Worm (Caenorhabditis elegans): ENCODE measurements around the gene bicd-1.
A peak's percentile ranks its signal among the peaks of the same experiment; 100 is the strongest.

The bicd-1 gene

DNA sequence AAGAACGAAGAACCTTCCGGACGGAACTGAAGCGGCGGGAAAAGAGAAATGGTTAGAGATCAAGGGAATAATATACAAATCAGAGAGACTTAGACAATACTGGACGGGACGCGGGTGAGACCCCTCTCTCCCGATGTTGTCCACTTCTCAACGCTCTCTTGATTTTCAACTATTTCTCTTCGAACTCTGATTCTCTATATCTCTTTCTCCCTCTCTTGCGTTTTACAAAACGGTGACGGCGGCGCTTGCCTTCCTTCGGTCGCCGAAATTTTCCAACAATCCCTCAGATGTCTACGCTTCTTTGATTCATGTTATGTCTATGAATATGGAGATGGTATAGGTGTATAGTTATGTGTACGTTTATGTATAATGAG, 4.6 kb upstream of the bicd-1 start (continued):
- peak; percentile 51 for TF ChIP-seq gmeb-1 (tag; optimal IDR thresholded peaks at IDR 0.05)
- peak; percentile 13 for TF ChIP-seq nhr-21 (tag; optimal IDR thresholded peaks at IDR 0.05)
- TF ChIP-seq unc-55 (GFP tag; optimal IDR thresholded peaks at IDR 0.05) = peak; percentile 22
- no peak for TF ChIP-seq nhr-6 (tag; optimal IDR thresholded peaks at IDR 0.05)
- no peak for TF ChIP-seq peb-1 (tag; optimal IDR thresholded peaks at IDR 0.05)
- no peak for TF ChIP-seq elt-1 (tag; optimal IDR thresholded peaks at IDR 0.05)

- TF ChIP-seq nhr-6 (tag; optimal IDR thresholded peaks at IDR 0.05) (no peak), gmeb-1 (tag; optimal IDR thresholded peaks at IDR 0.05) (peak; percentile 2), nhr-129 (tag; optimal IDR thresholded peaks at IDR 0.05) (peak; percentile 26), crh-2 (tag; optimal IDR thresholded peaks at IDR 0.05) (peak; percentile 30), lin-11 (tag; optimal IDR thresholded peaks at IDR 0.05) (no peak)
These were observed 4.0 kb upstream of the bicd-1 start for ce11 chrIV:6575959-6576727.

- TF ChIP-seq fos-1 (tag; optimal IDR thresholded peaks at IDR 0.05) = peak; percentile 42
- TF ChIP-seq crh-2 (tag; optimal IDR thresholded peaks at IDR 0.05) = no peak
- peak; percentile 12 for TF ChIP-seq C34F6.9 (tag; optimal IDR thresholded peaks at IDR 0.05)
These were observed 2.2 kb upstream of the bicd-1 start for ce11 chrIV:6574343-6574742.

DNA sequence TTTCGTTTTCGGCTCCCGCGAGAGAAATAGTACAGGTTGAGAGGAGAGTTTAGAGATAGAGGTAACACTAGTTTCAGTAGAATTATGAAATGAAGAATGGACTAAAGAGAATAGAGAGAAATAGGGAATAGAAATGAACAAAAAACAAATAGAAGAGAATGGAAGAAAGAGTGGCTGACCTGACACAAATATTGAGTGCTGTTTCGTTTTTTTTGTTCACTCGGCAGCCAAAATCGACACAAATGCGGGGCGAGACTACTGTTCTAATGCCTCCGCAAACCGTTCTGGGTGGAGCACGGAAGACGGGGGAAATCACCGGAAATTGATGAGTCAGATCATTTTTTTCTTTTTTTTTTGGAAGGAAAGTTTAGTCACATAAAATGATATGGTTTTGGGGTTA, 517 bp upstream of the bicd-1 start:
- no peak for TF ChIP-seq skn-1 (tag; optimal IDR thresholded peaks at IDR 0.05)

DNA sequence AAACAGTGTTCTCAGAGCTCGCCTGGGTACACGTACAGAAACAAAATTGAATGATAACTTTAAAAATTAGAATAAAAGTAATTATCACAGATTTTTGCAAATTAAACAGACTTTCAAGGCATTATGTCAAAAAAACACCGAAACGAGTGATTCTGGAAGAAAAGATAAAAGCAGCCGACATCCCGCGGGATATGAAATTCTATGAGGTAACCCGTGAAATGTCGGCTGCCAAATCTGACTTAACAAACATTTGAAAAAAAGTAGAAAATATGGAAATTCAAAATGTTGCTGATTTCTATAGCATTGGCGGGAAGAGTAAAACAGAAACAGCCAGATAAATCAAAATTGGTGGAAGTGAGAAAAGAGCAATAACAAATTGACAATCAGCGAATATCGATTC, 6.5 kb downstream of the bicd-1 start:
- TF ChIP-seq lsy-2 (tag; optimal IDR thresholded peaks at IDR 0.05) = no peak
- TF ChIP-seq nhr-6 (tag; optimal IDR thresholded peaks at IDR 0.05) = no peak
- TF ChIP-seq ztf-4 (tag; optimal IDR thresholded peaks at IDR 0.05) = no peak
- no peak for TF ChIP-seq sma-3 (GFP tag; optimal IDR thresholded peaks at IDR 0.05)
- TF ChIP-seq F13H6.1 (tag; optimal IDR thresholded peaks at IDR 0.05) = no peak
- TF ChIP-seq ceh-16 (tag; optimal IDR thresholded peaks at IDR 0.05) = no peak
- no peak for TF ChIP-seq egl-27 (tag; optimal IDR thresholded peaks at IDR 0.05)
- no peak for TF ChIP-seq peb-1 (tag; optimal IDR thresholded peaks at IDR 0.05)

DNA sequence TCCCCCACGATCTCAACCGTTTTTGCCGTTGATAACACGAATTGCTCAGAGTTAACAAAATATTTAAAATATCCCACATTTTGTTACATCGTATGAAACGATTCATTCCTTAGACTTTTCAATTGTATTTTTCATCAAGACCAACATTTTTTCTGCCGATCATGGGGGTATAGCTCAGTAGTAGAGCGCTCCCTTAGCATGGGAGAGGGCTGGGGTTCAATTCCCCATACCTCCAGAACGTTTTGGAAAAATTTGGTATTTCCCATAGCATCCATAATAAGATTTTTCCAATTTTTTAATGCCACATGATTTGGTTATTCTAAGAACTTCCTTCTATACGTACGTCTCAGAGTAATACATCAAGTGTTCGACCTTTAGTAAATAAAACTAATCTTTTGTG, 10.1 kb downstream of the bicd-1 start:
- TF ChIP-seq nhr-23 (tag; optimal IDR thresholded peaks at IDR 0.05) = no peak
- TF ChIP-seq nhr-237 (tag; optimal IDR thresholded peaks at IDR 0.05) = no peak
- no peak for TF ChIP-seq lin-13 (GFP tag; optimal IDR thresholded peaks at IDR 0.05)
- no peak for TF ChIP-seq unc-55 (GFP tag; optimal IDR thresholded peaks at IDR 0.05)
- TF ChIP-seq nhr-6 (tag; optimal IDR thresholded peaks at IDR 0.05) = no peak
- TF ChIP-seq nhr-12 (tag; optimal IDR thresholded peaks at IDR 0.05) = no peak
- TF ChIP-seq unc-39 (tag; optimal IDR thresholded peaks at IDR 0.05) = no peak
- no peak for TF ChIP-seq C34F6.9 (tag; optimal IDR thresholded peaks at IDR 0.05)
- no peak for TF ChIP-seq nhr-25 (tag; optimal IDR thresholded peaks at IDR 0.05)
- TF ChIP-seq sma-9 (GFP tag; optimal IDR thresholded peaks at IDR 0.05) = no peak
- no peak for TF ChIP-seq sma-9 (tag; optimal IDR thresholded peaks at IDR 0.05)
- no peak for TF ChIP-seq F13H6.1 (tag; optimal IDR thresholded peaks at IDR 0.05)
- TF ChIP-seq elt-1 (tag; optimal IDR thresholded peaks at IDR 0.05) = no peak
- no peak for TF ChIP-seq snpc-4 (tag; optimal IDR thresholded peaks at IDR 0.05)
- TF ChIP-seq nhr-77 (tag; optimal IDR thresholded peaks at IDR 0.05) = no peak
- TF ChIP-seq ztf-4 (tag; optimal IDR thresholded peaks at IDR 0.05) = no peak
- no peak for TF ChIP-seq egl-27 (tag; optimal IDR thresholded peaks at IDR 0.05)
- no peak for TF ChIP-seq gmeb-1 (tag; optimal IDR thresholded peaks at IDR 0.05)
- no peak for TF ChIP-seq skn-1 (tag; optimal IDR thresholded peaks at IDR 0.05)
- no peak for TF ChIP-seq mab-5 (tag; optimal IDR thresholded peaks at IDR 0.05)
- TF ChIP-seq elt-3 (tag; optimal IDR thresholded peaks at IDR 0.05) = no peak

DNA sequence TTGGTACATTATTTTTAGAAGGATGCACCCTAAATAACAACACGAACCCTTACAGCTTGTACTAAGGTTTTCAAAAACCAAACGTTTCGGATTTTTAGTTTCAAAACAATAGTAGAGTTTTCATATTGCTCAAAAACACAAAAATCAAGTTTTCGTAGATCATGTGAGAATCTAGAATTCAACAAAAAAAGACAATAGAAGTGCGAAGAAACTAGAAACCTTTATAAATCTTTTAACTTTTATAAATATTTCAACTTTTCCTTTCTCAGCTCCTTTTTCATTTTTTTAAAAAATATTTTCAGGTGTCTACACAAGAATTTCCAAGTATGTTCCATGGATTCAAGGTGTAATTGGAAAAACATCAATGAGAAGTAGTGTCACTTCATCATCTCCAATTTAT, 11.7 kb downstream of the bicd-1 start, which contains the start of gene best-9:
Gene best-9 (plus strand): TSS at position 301 of the 400 bp plus-strand sequence.
- TF ChIP-seq C34F6.9 (tag; optimal IDR thresholded peaks at IDR 0.05) = no peak
- TF ChIP-seq elt-3 (tag; optimal IDR thresholded peaks at IDR 0.05) = no peak
- TF ChIP-seq zag-1 (tag; optimal IDR thresholded peaks at IDR 0.05) = no peak
- no peak for TF ChIP-seq sma-9 (GFP tag; optimal IDR thresholded peaks at IDR 0.05)
- no peak for TF ChIP-seq sma-9 (tag; optimal IDR thresholded peaks at IDR 0.05)
